Worm (Caenorhabditis elegans): ENCODE data around the gene ZC455.1.

The ZC455.1 gene

ce11 chrV:12773222-12773621 lies at the start of gene ZC455.1:
TSS of gene ZC455.1 (plus strand) at chrV:12773522.
- TF ChIP-seq fkh-2 (tag; optimal IDR thresholded peaks at IDR 0.05) (no peak), nhr-77 (tag; optimal IDR thresholded peaks at IDR 0.05) (no peak), jun-1 (tag; optimal IDR thresholded peaks at IDR 0.05) (no peak), elt-3 (tag; optimal IDR thresholded peaks at IDR 0.05) (no peak)

- TF ChIP-seq elt-1 (tag; optimal IDR thresholded peaks at IDR 0.05) (no peak), ceh-82 (tag; optimal IDR thresholded peaks at IDR 0.05) (no peak), fkh-10 (GFP tag; optimal IDR thresholded peaks at IDR 0.05) (no peak), nhr-23 (tag; optimal IDR thresholded peaks at IDR 0.05) (no peak), nhr-77 (tag; optimal IDR thresholded peaks at IDR 0.05) (no peak), R02D3.7 (tag; optimal IDR thresholded peaks at IDR 0.05) (no peak), unc-62 (GFP tag; optimal IDR thresholded peaks at IDR 0.05) (no peak)
Measured at ce11 chrV:12725893-12726292, 47.4 kb upstream of the ZC455.1 start, which contains the start of gene R11D1.12. TSS of gene R11D1.12 (minus strand) at chrV:12725993.

ce11 chrV:12727104-12727637 lies 46.2 kb upstream of the ZC455.1 start, which contains the start of gene R11D1.13:
TSS of gene R11D1.13 (plus strand) at chrV:12727154.
- TF ChIP-seq unc-62 (GFP tag; optimal IDR thresholded peaks at IDR 0.05) (no peak), ztf-4 (tag; optimal IDR thresholded peaks at IDR 0.05) (no peak), zag-1 (tag; optimal IDR thresholded peaks at IDR 0.05) (no peak), aly-2 (tag; optimal IDR thresholded peaks at IDR 0.05) (no peak), lin-39 (tag; optimal IDR thresholded peaks at IDR 0.05) (no peak), ceh-16 (tag; optimal IDR thresholded peaks at IDR 0.05) (no peak), R02D3.7 (tag; optimal IDR thresholded peaks at IDR 0.05) (no peak), fkh-10 (GFP tag; optimal IDR thresholded peaks at IDR 0.05) (no peak), ZK546.5 (tag; optimal IDR thresholded peaks at IDR 0.05) (no peak), nfya-1 (tag; optimal IDR thresholded peaks at IDR 0.05; ENCODE audit: insufficient read depth) (no peak), pqm-1 (tag; optimal IDR thresholded peaks at IDR 0.05) (no peak), mdl-1 (tag; optimal IDR thresholded peaks at IDR 0.05) (no peak), fos-1 (tag; optimal IDR thresholded peaks at IDR 0.05) (no peak), nhr-77 (tag; optimal IDR thresholded peaks at IDR 0.05) (no peak), hmg-11 (tag; optimal IDR thresholded peaks at IDR 0.05) (no peak), nhr-237 (tag; optimal IDR thresholded peaks at IDR 0.05) (no peak)

ce11 chrV:12728062-12728665 lies 45.2 kb upstream of the ZC455.1 start, which contains the start of the genes rpl-28 and mrpl-49:
TSS of gene rpl-28 (minus strand) at chrV:12728112.
TSS of gene mrpl-49 (plus strand) at chrV:12728631.
- peak; percentile 90 for TF ChIP-seq nhr-25 (tag; optimal IDR thresholded peaks at IDR 0.05)
- peak; percentile 68 for TF ChIP-seq pqm-1 (tag; optimal IDR thresholded peaks at IDR 0.05)
- peak; percentile 93 for TF ChIP-seq nhr-23 (tag; optimal IDR thresholded peaks at IDR 0.05)
- no peak for TF ChIP-seq elt-3 (tag; optimal IDR thresholded peaks at IDR 0.05)
- TF ChIP-seq nhr-237 (tag; optimal IDR thresholded peaks at IDR 0.05), result no peak
- peak; percentile 91 for TF ChIP-seq snpc-4 (tag; optimal IDR thresholded peaks at IDR 0.05)
- peak; percentile 95 for TF ChIP-seq R02D3.7 (tag; optimal IDR thresholded peaks at IDR 0.05)
- no peak for TF ChIP-seq nhr-76 (tag; optimal IDR thresholded peaks at IDR 0.05)
- peak; percentile 99 for TF ChIP-seq lin-15B (tag; optimal IDR thresholded peaks at IDR 0.05)
- TF ChIP-seq fkh-10 (GFP tag; optimal IDR thresholded peaks at IDR 0.05), result peak; percentile 49
- peak; percentile 42 for TF ChIP-seq skn-1 (tag; optimal IDR thresholded peaks at IDR 0.05)
- TF ChIP-seq nhr-43 (tag; optimal IDR thresholded peaks at IDR 0.05; ENCODE audit: poor library complexity, severe bottlenecking), result peak; percentile 24
- peak; percentile 48 for TF ChIP-seq nhr-11 (tag; optimal IDR thresholded peaks at IDR 0.05)
- TF ChIP-seq ceh-16 (tag; optimal IDR thresholded peaks at IDR 0.05), result no peak
- TF ChIP-seq daf-12 (tag; optimal IDR thresholded peaks at IDR 0.05), result no peak
- TF ChIP-seq ama-1 (optimal IDR thresholded peaks at IDR 0.05), result peak; percentile 4
- peak; percentile 30 for TF ChIP-seq lsy-12 (tag; optimal IDR thresholded peaks at IDR 0.05)
- TF ChIP-seq nfya-1 (tag; optimal IDR thresholded peaks at IDR 0.05; ENCODE audit: insufficient read depth), result peak; percentile 89
- peak; percentile 95 for TF ChIP-seq egl-5 (tag; optimal IDR thresholded peaks at IDR 0.05)
- peak; percentile 79 for TF ChIP-seq lin-39 (tag; optimal IDR thresholded peaks at IDR 0.05)
- TF ChIP-seq pha-4 (tag; optimal IDR thresholded peaks at IDR 0.05), result peak; percentile 98
- TF ChIP-seq nhr-12 (tag; optimal IDR thresholded peaks at IDR 0.05), result no peak
- peak; percentile 10 for TF ChIP-seq tbx-2 (tag; optimal IDR thresholded peaks at IDR 0.05)
- no peak for TF ChIP-seq ceh-9 (tag; optimal IDR thresholded peaks at IDR 0.05)
- peak; percentile 38 for TF ChIP-seq jun-1 (tag; optimal IDR thresholded peaks at IDR 0.05)
- TF ChIP-seq ceh-28 (tag; optimal IDR thresholded peaks at IDR 0.05), result no peak
- TF ChIP-seq mml-1 (tag; optimal IDR thresholded peaks at IDR 0.05), result no peak
- peak; percentile 72 for TF ChIP-seq elt-2 (tag; optimal IDR thresholded peaks at IDR 0.05)
- TF ChIP-seq hmg-11 (tag; optimal IDR thresholded peaks at IDR 0.05), result peak; percentile 40
